Worm (Caenorhabditis elegans) whole organism, L3 larva: ENCODE results near the gene znf-474.

Experiments used
- ZK546.5 ChIP-seq: sonication (generic microtip); optimal IDR thresholded peaks from 2 replicates; lab custom pipeline; 2017; ENCODE audit warnings: missing biosample characterization, missing genetic modification characterization
- aly-2 ChIP-seq: fragments of 150-350 bp; optimal IDR thresholded peaks from 2 replicates; lab custom pipeline; 2014; ENCODE audit warnings: missing biosample characterization, missing genetic modification characterization
- ceh-28 ChIP-seq: fragments of 150-350 bp; optimal IDR thresholded peaks from 2 replicates; lab custom pipeline; 2014; ENCODE audit warnings: missing biosample characterization, missing genetic modification reagents, missing genetic modification characterization
- ceh-82 ChIP-seq: fragments of 150-350 bp; optimal IDR thresholded peaks from 2 replicates; lab custom pipeline; 2014; ENCODE audit warnings: missing biosample characterization, missing genetic modification characterization
- ceh-9 ChIP-seq: sonication (generic microtip); optimal IDR thresholded peaks from 2 replicates; lab custom pipeline; 2018; ENCODE audit warnings: missing biosample characterization, missing genetic modification characterization
- daf-12 ChIP-seq: fragments of 150-350 bp; optimal IDR thresholded peaks from 2 replicates; lab custom pipeline; 2014; ENCODE audit warnings: missing biosample characterization, missing genetic modification reagents, missing genetic modification characterization
- egl-27 ChIP-seq: sonication (generic microtip); optimal IDR thresholded peaks from 4 replicates; lab custom pipeline; 2017; ENCODE audit warnings: missing biosample characterization, missing genetic modification reagents, missing genetic modification characterization
- egl-5 ChIP-seq: fragments of 150-350 bp; optimal IDR thresholded peaks from 2 replicates; lab custom pipeline; 2017; ENCODE audit warnings: missing biosample characterization, missing genetic modification reagents, missing genetic modification characterization, inconsistent platforms
- elt-1 ChIP-seq: fragments of 150-350 bp; optimal IDR thresholded peaks from 2 replicates; lab custom pipeline; 2014; ENCODE audit warnings: missing biosample characterization, missing genetic modification characterization
- elt-2 ChIP-seq: sonication (generic microtip); optimal IDR thresholded peaks from 2 replicates; lab custom pipeline; 2016; ENCODE audit warnings: missing genetic modification reagents, mild to moderate bottlenecking, missing genetic modification characterization, missing compliant biosample characterization
- fkh-10 ChIP-seq: sonication (generic microtip); optimal IDR thresholded peaks from 2 replicates; lab custom pipeline; 2017; ENCODE audit warnings: missing biosample characterization, missing genetic modification reagents, missing genetic modification characterization
- hmg-11 ChIP-seq: sonication (generic microtip); optimal IDR thresholded peaks from 2 replicates; lab custom pipeline; 2016; ENCODE audit warnings: missing genetic modification characterization, missing compliant biosample characterization
- lin-39 ChIP-seq: fragments of 150-350 bp; optimal IDR thresholded peaks from 2 replicates; lab custom pipeline; 2018; ENCODE audit warnings: missing biosample characterization, missing genetic modification reagents, missing genetic modification characterization
- mdl-1 ChIP-seq: fragments of 150-350 bp; optimal IDR thresholded peaks from 2 replicates; lab custom pipeline; 2014; ENCODE audit warnings: missing biosample characterization, missing genetic modification characterization
- mml-1 ChIP-seq: fragments of 150-350 bp; sonication (generic microtip); optimal IDR thresholded peaks from 3 replicates; lab custom pipeline; 2014; ENCODE audit warnings: missing biosample characterization, missing genetic modification characterization
- nfya-1 ChIP-seq: sonication (generic microtip); optimal IDR thresholded peaks from 2 replicates; lab custom pipeline; 2017; ENCODE audit warnings: missing genetic modification characterization, mild to moderate bottlenecking, missing compliant biosample characterization, antibody characterized with exemption, moderate library complexity; ENCODE audit not compliant: insufficient read depth
- nhr-12 ChIP-seq: fragments of 150-350 bp; optimal IDR thresholded peaks from 2 replicates; lab custom pipeline; 2014; ENCODE audit warnings: missing biosample characterization, missing genetic modification characterization
- nhr-237 ChIP-seq: fragments of 150-350 bp; optimal IDR thresholded peaks from 2 replicates; lab custom pipeline; 2014; ENCODE audit warnings: missing biosample characterization, missing genetic modification characterization
- nhr-25 ChIP-seq: sonication (generic microtip); optimal IDR thresholded peaks from 2 replicates; lab custom pipeline; 2017; ENCODE audit warnings: missing biosample characterization, missing genetic modification characterization
- nhr-43 ChIP-seq: sonication (generic microtip); optimal IDR thresholded peaks from 2 replicates; lab custom pipeline; 2016; ENCODE audit warnings: mild to moderate bottlenecking, missing genetic modification characterization, missing compliant biosample characterization; ENCODE audit not compliant: poor library complexity, severe bottlenecking
- nhr-76 ChIP-seq: fragments of 150-350 bp; sonication (generic microtip); optimal IDR thresholded peaks from 5 replicates; lab custom pipeline; 2014; ENCODE audit warnings: missing biosample characterization, missing genetic modification characterization
- nhr-77 ChIP-seq: fragments of 150-350 bp; optimal IDR thresholded peaks from 2 replicates; lab custom pipeline; 2014; ENCODE audit warnings: missing biosample characterization, missing genetic modification characterization
- pha-4 ChIP-seq: fragments of 150-350 bp; optimal IDR thresholded peaks from 2 replicates; lab custom pipeline; 2014; ENCODE audit warnings: missing biosample characterization, missing genetic modification reagents, missing genetic modification characterization
- pqm-1 ChIP-seq: fragments of 150-350 bp; optimal IDR thresholded peaks from 2 replicates; lab custom pipeline; 2017; ENCODE audit warnings: missing biosample characterization, missing genetic modification characterization, inconsistent platforms
- skn-1 ChIP-seq: fragments of 150-350 bp; optimal IDR thresholded peaks from 2 replicates; lab custom pipeline; 2014; ENCODE audit warnings: missing biosample characterization, missing genetic modification characterization
- snpc-4 ChIP-seq: fragments of 150-350 bp; optimal IDR thresholded peaks from 2 replicates; lab custom pipeline; 2014; ENCODE audit warnings: missing biosample characterization, missing genetic modification characterization
- tbx-2 ChIP-seq: sonication (generic microtip); optimal IDR thresholded peaks from 2 replicates; lab custom pipeline; 2016; ENCODE audit warnings: mild to moderate bottlenecking, missing genetic modification characterization, missing compliant biosample characterization
- unc-39 ChIP-seq: sonication (generic microtip); optimal IDR thresholded peaks from 4 replicates; lab custom pipeline; 2017; ENCODE audit warnings: missing biosample characterization, missing genetic modification characterization
- unc-62 ChIP-seq: fragments of 150-350 bp; sonication (generic microtip); optimal IDR thresholded peaks from 4 replicates; lab custom pipeline; 2014; ENCODE audit warnings: missing biosample characterization, missing genetic modification reagents, missing genetic modification characterization

The znf-474 gene

ce11 chrX:12182684-12183477 lies 33.2 kb downstream of the znf-474 start:
- TF ChIP-seq lin-39 (tag; lab: Kevin White, UChicago) (peak; percentile 43), egl-5 (tag; lab: Kevin White, UChicago) (peak; percentile 58), aly-2 (tag; lab: Kevin White, UChicago) (no peak), mml-1 (no peak), daf-12 (tag; lab: Kevin White, UChicago) (no peak), unc-62 (GFP tag; lab: Kevin White, UChicago) (peak; percentile 48)

- TF ChIP-seq nhr-43 (tag; lab: Kevin White, UChicago), result no peak
- no peak for TF ChIP-seq mdl-1 (tag; lab: Kevin White, UChicago)
- peak; percentile 19 for TF ChIP-seq nfya-1
- peak; percentile 65 for TF ChIP-seq fkh-10
These were observed 34.7 kb downstream of the znf-474 start for ce11 chrX:12184393-12184792.

- TF ChIP-seq pha-4 (tag; lab: Kevin White, UChicago) (peak; percentile 32), ceh-9 (tag; lab: Kevin White, UChicago) (no peak), ceh-28 (tag; lab: Kevin White, UChicago) (no peak), unc-62 (GFP tag; lab: Kevin White, UChicago) (no peak)
These were observed 36.3 kb downstream of the znf-474 start for ce11 chrX:12185847-12186559.

ce11 chrX:12186592-12186991 lies 36.9 kb downstream of the znf-474 start:
- no peak for TF ChIP-seq nhr-43 (tag; lab: Kevin White, UChicago)
- TF ChIP-seq nhr-77 (tag; lab: Kevin White, UChicago), result no peak
- no peak for TF ChIP-seq snpc-4 (tag; lab: Kevin White, UChicago)
- no peak for TF ChIP-seq ceh-82 (tag; lab: Kevin White, UChicago)
- TF ChIP-seq nhr-12 (tag; lab: Kevin White, UChicago), result no peak
- TF ChIP-seq nhr-76 (tag; lab: Kevin White, UChicago), result no peak
- no peak for TF ChIP-seq tbx-2 (tag; lab: Kevin White, UChicago)
- no peak for TF ChIP-seq ZK546.5 (tag; lab: Kevin White, UChicago)
- TF ChIP-seq elt-1, result no peak
- TF ChIP-seq egl-27 (tag; lab: Kevin White, UChicago), result no peak
- no peak for TF ChIP-seq mml-1
- no peak for TF ChIP-seq nhr-25 (tag; lab: Kevin White, UChicago)
- TF ChIP-seq egl-5 (tag; lab: Kevin White, UChicago), result no peak
- no peak for TF ChIP-seq skn-1 (tag; lab: Kevin White, UChicago)
- TF ChIP-seq nhr-237, result no peak
- no peak for TF ChIP-seq hmg-11 (tag; lab: Kevin White, UChicago)
- TF ChIP-seq ceh-9 (tag; lab: Kevin White, UChicago), result no peak
- TF ChIP-seq unc-39 (tag; lab: Kevin White, UChicago), result no peak

- TF ChIP-seq egl-5 (tag; lab: Kevin White, UChicago), result peak; percentile 52
- peak; percentile 9 for TF ChIP-seq nhr-25 (tag; lab: Kevin White, UChicago)
- TF ChIP-seq ceh-28 (tag; lab: Kevin White, UChicago), result no peak
- TF ChIP-seq elt-2, result peak; percentile 15
- peak; percentile 61 for TF ChIP-seq pqm-1 (tag; lab: Kevin White, UChicago)
- TF ChIP-seq snpc-4 (tag; lab: Kevin White, UChicago), result no peak
- TF ChIP-seq, all 47 proteins: peak for 4
These were observed 38.8 kb downstream of the znf-474 start for ce11 chrX:12188280-12189071.
